Fruit fly (Drosophila melanogaster): Measurements from ENCODE around the gene CG9933.
A peak's percentile ranks its signal among the peaks of the same experiment; 100 is the strongest.

CG9933 gene

dm6 chr2L:13021020-13021781, at the start of gene CG9933:
Gene CG9933, minus strand, starts transcription at chr2L:13021312.
- TF ChIP-seq CG17801 (GFP tag; optimal IDR thresholded peaks at IDR 0.05; ENCODE audit: partially characterized antibody), result no peak

- TF ChIP-seq CG17801 (GFP tag; optimal IDR thresholded peaks at IDR 0.05; ENCODE audit: partially characterized antibody), result no peak
These were observed 48.6 kb upstream of the CG9933 start for dm6 chr2L:13069632-13070279.

- TF ChIP-seq CG17801 (GFP tag; optimal IDR thresholded peaks at IDR 0.05; ENCODE audit: partially characterized antibody), result no peak
These were observed 47.7 kb upstream of the CG9933 start for dm6 chr2L:13068533-13069398.

- TF ChIP-seq CG17801 (GFP tag; optimal IDR thresholded peaks at IDR 0.05; ENCODE audit: partially characterized antibody), result no peak
These were observed 44.8 kb upstream of the CG9933 start for dm6 chr2L:13065916-13066315.

- peak; percentile 70 for TF ChIP-seq CG17801 (GFP tag; optimal IDR thresholded peaks at IDR 0.05; ENCODE audit: partially characterized antibody)
These were observed 39.0 kb upstream of the CG9933 start, which contains the start of gene CG9932 for dm6 chr2L:13060037-13060537. Gene CG9932, minus strand, starts transcription at chr2L:13060140.

dm6 chr2L:13056022-13056421, 34.9 kb upstream of the CG9933 start:
- no peak for TF ChIP-seq CG17801 (GFP tag; optimal IDR thresholded peaks at IDR 0.05; ENCODE audit: partially characterized antibody)

- no peak for TF ChIP-seq CG17801 (GFP tag; optimal IDR thresholded peaks at IDR 0.05; ENCODE audit: partially characterized antibody)
These were observed 28.0 kb upstream of the CG9933 start for dm6 chr2L:13049136-13049535.

- no peak for TF ChIP-seq CG17801 (GFP tag; optimal IDR thresholded peaks at IDR 0.05; ENCODE audit: partially characterized antibody)
These were observed 24.8 kb upstream of the CG9933 start for dm6 chr2L:13045924-13046323.

dm6 chr2L:13044135-13044534, 23.0 kb upstream of the CG9933 start:
- TF ChIP-seq CG17801 (GFP tag; optimal IDR thresholded peaks at IDR 0.05; ENCODE audit: partially characterized antibody), result no peak

dm6 chr2L:13042405-13042804, 21.3 kb upstream of the CG9933 start:
- TF ChIP-seq CG17801 (GFP tag; optimal IDR thresholded peaks at IDR 0.05; ENCODE audit: partially characterized antibody), result no peak

- TF ChIP-seq CG17801 (GFP tag; optimal IDR thresholded peaks at IDR 0.05; ENCODE audit: partially characterized antibody), result no peak
These were observed 14.6 kb upstream of the CG9933 start for dm6 chr2L:13035687-13036185.

- TF ChIP-seq CG17801 (GFP tag; optimal IDR thresholded peaks at IDR 0.05; ENCODE audit: partially characterized antibody), result no peak
These were observed 7.8 kb upstream of the CG9933 start for dm6 chr2L:13028923-13029322.

- peak; percentile 33 for TF ChIP-seq CG17801 (GFP tag; optimal IDR thresholded peaks at IDR 0.05; ENCODE audit: partially characterized antibody)
These were observed 2.1 kb downstream of the CG9933 start, which contains the start of gene Ube4B for dm6 chr2L:13018992-13019484. Gene Ube4B, minus strand, starts transcription at chr2L:13019434.

dm6 chr2L:13014038-13014790, 6.9 kb downstream of the CG9933 start:
- no peak for TF ChIP-seq CG17801 (GFP tag; optimal IDR thresholded peaks at IDR 0.05; ENCODE audit: partially characterized antibody)

All from ovary, adult (tissue).